Worm (Caenorhabditis elegans) whole organism, early embryonic: Measurements from ENCODE around the gene tat-1.

Experiments used
- B0310.2 ChIP-seq: sonication (generic microtip); optimal IDR thresholded peaks from 2 replicates; lab custom pipeline; 2016; ENCODE audit warnings: mild to moderate bottlenecking, missing genetic modification characterization, missing compliant biosample characterization
- F13C5.2 ChIP-seq: sonication (generic microtip); optimal IDR thresholded peaks from 2 replicates; lab custom pipeline; 2017; ENCODE audit warnings: mild to moderate bottlenecking, missing genetic modification characterization, inconsistent platforms, missing compliant biosample characterization
- aly-1 ChIP-seq: sonication (generic microtip); optimal IDR thresholded peaks from 2 replicates; lab custom pipeline; 2016; ENCODE audit warnings: missing genetic modification characterization, missing compliant biosample characterization
- ama-1 ChIP-seq: fragments of 150-350 bp; optimal IDR thresholded peaks from 2 replicates; lab custom pipeline; 2014
- ceh-13 ChIP-seq: fragments of 200-800 bp; sonication (Bioruptor generic); optimal IDR thresholded peaks from 2 replicates; lab custom pipeline; 2018; ENCODE audit warnings: mild to moderate bottlenecking, missing genetic modification characterization, missing compliant biosample characterization
- ceh-36 ChIP-seq: sonication (generic microtip); optimal IDR thresholded peaks from 2 replicates; lab custom pipeline; 2016; ENCODE audit warnings: missing genetic modification characterization, inconsistent platforms, missing compliant biosample characterization
- ets-7 ChIP-seq: sonication (generic microtip); optimal IDR thresholded peaks from 2 replicates; lab custom pipeline; 2016; ENCODE audit warnings: missing genotype, missing genetic modification characterization, missing compliant biosample characterization
- flt-1 ChIP-seq: fragments of 200-800 bp; sonication (Bioruptor generic); IDR thresholded peaks from 2 replicates; pipeline ENCODE4 v1.3.6; 2022; ENCODE audit warnings: missing genetic modification characterization, missing compliant biosample characterization
- hmbx-1 ChIP-seq: sonication (generic microtip); optimal IDR thresholded peaks from 2 replicates; lab custom pipeline; 2016; ENCODE audit warnings: mild to moderate bottlenecking, missing genetic modification characterization, missing compliant biosample characterization
- hmg-4 ChIP-seq: fragments of 200-800 bp; sonication (Bioruptor generic); optimal IDR thresholded peaks from 2 replicates; lab custom pipeline; 2018; ENCODE audit warnings: mild to moderate bottlenecking, missing genetic modification characterization, missing compliant biosample characterization
- hnd-1 ChIP-seq: sonication (generic microtip); optimal IDR thresholded peaks from 2 replicates; lab custom pipeline; 2016; ENCODE audit warnings: missing genetic modification characterization, missing compliant biosample characterization
- pes-1 ChIP-seq: fragments of 200-800 bp; sonication (Bioruptor generic); IDR thresholded peaks from 2 replicates; pipeline ENCODE4 v1.3.6; 2022; ENCODE audit warnings: missing genetic modification reagents, missing genetic modification characterization, missing compliant biosample characterization
- scrt-1 ChIP-seq: fragments of 200-800 bp; sonication (Bioruptor generic); IDR thresholded peaks from 2 replicates; pipeline ENCODE4 v1.3.6; 2022; ENCODE audit warnings: missing genetic modification characterization, missing compliant biosample characterization
- sea-1 ChIP-seq: fragments of 200-800 bp; sonication (Bioruptor generic); conservative IDR thresholded peaks from 2 replicates; pipeline ENCODE4 v1.3.6; 2022; ENCODE audit warnings: missing genetic modification characterization, missing compliant biosample characterization
- tbx-11 ChIP-seq: fragments of 200-800 bp; sonication (Bioruptor generic); IDR thresholded peaks from 2 replicates; pipeline ENCODE4 v1.3.6; 2022; ENCODE audit warnings: missing genetic modification characterization, missing compliant biosample characterization
- tbx-37 ChIP-seq: fragments of 200-800 bp; sonication (Bioruptor generic); conservative IDR thresholded peaks from 2 replicates; pipeline ENCODE4 v1.3.6; 2022; ENCODE audit warnings: missing genetic modification reagents, missing genetic modification characterization, missing compliant biosample characterization
- tra-4 ChIP-seq: sonication (generic microtip); optimal IDR thresholded peaks from 2 replicates; lab custom pipeline; 2017; ENCODE audit warnings: missing genetic modification characterization, missing compliant biosample characterization

tat-1 gene

ce11 chrIII:12425846-12426405 lies 4.4 kb upstream of the tat-1 start:
- TF ChIP-seq scrt-1 (no peak), hmbx-1 (tag; lab: Kevin White, UChicago) (no peak), F13C5.2 (tag; lab: Kevin White, UChicago) (no peak), ceh-13 (no peak), aly-1 (no peak), ets-7 (no peak), tra-4 (tag; lab: Kevin White, UChicago) (no peak), sea-1 (GFP tag; lab: Robert Waterston, UW) (no peak), ama-1 (lab: Kevin White, UChicago) (no peak), pes-1 (GFP tag; lab: Robert Waterston, UW) (no peak), B0310.2 (tag; lab: Kevin White, UChicago) (no peak), tbx-37 (GFP tag; lab: Robert Waterston, UW) (no peak), hnd-1 (tag; lab: Kevin White, UChicago) (no peak), hmg-4 (no peak), ceh-36 (no peak), tbx-11 (GFP tag; lab: Robert Waterston, UW) (no peak), flt-1 (GFP tag; lab: Robert Waterston, UW) (no peak)

ce11 chrIII:12424663-12425062 lies 3.1 kb upstream of the tat-1 start:
- TF ChIP-seq F13C5.2 (tag; lab: Kevin White, UChicago), result no peak
- TF ChIP-seq sea-1 (GFP tag; lab: Robert Waterston, UW), result no peak
- TF ChIP-seq ceh-36, result no peak
- TF ChIP-seq hmbx-1 (tag; lab: Kevin White, UChicago), result no peak
- TF ChIP-seq tra-4 (tag; lab: Kevin White, UChicago), result no peak
- TF ChIP-seq scrt-1, result no peak
- TF ChIP-seq tbx-11 (GFP tag; lab: Robert Waterston, UW), result no peak
- TF ChIP-seq B0310.2 (tag; lab: Kevin White, UChicago), result no peak
- no peak for TF ChIP-seq ceh-13
- no peak for TF ChIP-seq ets-7
- no peak for TF ChIP-seq ama-1 (lab: Kevin White, UChicago)

DNA sequence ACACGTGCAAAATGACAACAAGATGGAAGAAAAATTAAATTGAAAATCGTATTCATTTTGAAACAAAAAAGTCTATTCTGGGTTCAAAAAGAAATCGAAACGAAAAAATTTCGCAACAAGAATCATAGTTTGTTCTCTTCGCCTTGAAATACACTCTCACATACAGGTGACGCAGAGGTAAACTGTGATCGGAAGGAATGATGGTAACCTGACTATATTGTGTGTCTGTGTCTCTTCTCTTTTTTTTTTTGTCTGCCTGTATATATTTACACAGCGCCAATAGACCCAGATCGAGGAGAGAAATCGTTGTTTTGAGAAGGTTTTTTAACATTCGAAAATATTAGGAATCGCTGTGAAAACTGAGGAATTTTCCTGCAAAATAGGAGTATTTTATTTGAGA lies 2.5 kb upstream of the tat-1 start:
- TF ChIP-seq ceh-36 (no peak), ama-1 (lab: Kevin White, UChicago) (no peak), scrt-1 (no peak), flt-1 (GFP tag; lab: Robert Waterston, UW) (no peak), sea-1 (GFP tag; lab: Robert Waterston, UW) (no peak), hmg-4 (no peak)

ce11 chrIII:12420256-12420655 lies 1.3 kb downstream of the tat-1 start:
- TF ChIP-seq flt-1 (GFP tag; lab: Robert Waterston, UW), result no peak
- TF ChIP-seq hmbx-1 (tag; lab: Kevin White, UChicago), result no peak
- no peak for TF ChIP-seq sea-1 (GFP tag; lab: Robert Waterston, UW)
- no peak for TF ChIP-seq tbx-11 (GFP tag; lab: Robert Waterston, UW)
- no peak for TF ChIP-seq F13C5.2 (tag; lab: Kevin White, UChicago)
- no peak for TF ChIP-seq tra-4 (tag; lab: Kevin White, UChicago)
- TF ChIP-seq ceh-36, result no peak
- TF ChIP-seq B0310.2 (tag; lab: Kevin White, UChicago), result no peak
- no peak for TF ChIP-seq hmg-4
- no peak for TF ChIP-seq ceh-13
- no peak for TF ChIP-seq ama-1 (lab: Kevin White, UChicago)
- TF ChIP-seq ets-7, result no peak
- no peak for TF ChIP-seq pes-1 (GFP tag; lab: Robert Waterston, UW)
- no peak for TF ChIP-seq tbx-37 (GFP tag; lab: Robert Waterston, UW)
- TF ChIP-seq scrt-1, result no peak

ce11 chrIII:12414533-12414932 lies 7.0 kb downstream of the tat-1 start:
- no peak for TF ChIP-seq hmg-4
- TF ChIP-seq tbx-11 (GFP tag; lab: Robert Waterston, UW), result no peak
- no peak for TF ChIP-seq scrt-1
- no peak for TF ChIP-seq B0310.2 (tag; lab: Kevin White, UChicago)
- TF ChIP-seq ama-1 (lab: Kevin White, UChicago), result no peak
- no peak for TF ChIP-seq ceh-13
- no peak for TF ChIP-seq tbx-37 (GFP tag; lab: Robert Waterston, UW)
- TF ChIP-seq ets-7, result no peak
- TF ChIP-seq F13C5.2 (tag; lab: Kevin White, UChicago), result no peak
- TF ChIP-seq ceh-36, result no peak
- TF ChIP-seq flt-1 (GFP tag; lab: Robert Waterston, UW), result no peak

ce11 chrIII:12411668-12412067 lies 9.8 kb downstream of the tat-1 start:
- TF ChIP-seq sea-1 (GFP tag; lab: Robert Waterston, UW) (no peak), ceh-36 (no peak), hnd-1 (tag; lab: Kevin White, UChicago) (no peak), tbx-37 (GFP tag; lab: Robert Waterston, UW) (no peak), tbx-11 (GFP tag; lab: Robert Waterston, UW) (no peak), aly-1 (no peak), ama-1 (lab: Kevin White, UChicago) (no peak), B0310.2 (tag; lab: Kevin White, UChicago) (no peak), flt-1 (GFP tag; lab: Robert Waterston, UW) (no peak)

- TF ChIP-seq hmbx-1 (tag; lab: Kevin White, UChicago) (no peak), flt-1 (GFP tag; lab: Robert Waterston, UW) (no peak), scrt-1 (no peak), pes-1 (GFP tag; lab: Robert Waterston, UW) (no peak), ceh-36 (no peak), B0310.2 (tag; lab: Kevin White, UChicago) (no peak), sea-1 (GFP tag; lab: Robert Waterston, UW) (no peak), hnd-1 (tag; lab: Kevin White, UChicago) (no peak), tbx-37 (GFP tag; lab: Robert Waterston, UW) (no peak), aly-1 (no peak), F13C5.2 (tag; lab: Kevin White, UChicago) (no peak), tra-4 (tag; lab: Kevin White, UChicago) (no peak), tbx-11 (GFP tag; lab: Robert Waterston, UW) (no peak)
Measured at ce11 chrIII:12411059-12411458, 10.5 kb downstream of the tat-1 start.
